Fruit fly (Drosophila melanogaster): Measurements from ENCODE around the gene CG31516.

Gene CG31516

DNA sequence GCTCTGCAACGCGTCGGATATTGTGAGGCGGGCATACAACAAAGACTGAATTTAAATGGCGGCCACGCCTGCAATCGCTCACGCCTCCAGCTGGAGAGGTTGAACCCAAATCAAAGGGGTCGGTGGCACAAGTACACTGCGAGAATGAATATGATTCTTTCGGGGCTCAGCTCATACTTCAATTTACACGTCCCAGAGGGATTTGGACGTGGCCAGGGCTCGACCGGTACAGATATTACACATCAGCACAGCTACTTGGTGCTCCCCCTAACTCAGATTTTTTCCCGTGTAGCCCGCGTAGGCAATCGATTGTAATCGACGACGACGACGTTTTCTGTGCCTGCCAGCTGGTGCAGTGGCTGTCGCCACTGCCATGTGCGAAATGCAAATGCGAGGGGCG is 5.9 kb downstream of the CG31516 start (continued):
- TF ChIP-seq CG14441 (GFP tag; IDR thresholded peaks at IDR 0.05) (peak; percentile 92), row (GFP tag; IDR thresholded peaks at IDR 0.05) (peak; percentile 84), Sry-δ (GFP tag; optimal IDR thresholded peaks at IDR 0.05) (peak; percentile 40), repo (GFP tag; optimal IDR thresholded peaks at IDR 0.05) (peak; percentile 67), CG3163 (GFP tag; optimal IDR thresholded peaks at IDR 0.05) (peak; percentile 32), CTCF (GFP tag; optimal IDR thresholded peaks at IDR 0.05) (peak; percentile 31), kni (GFP tag; optimal IDR thresholded peaks at IDR 0.05) (peak; percentile 48), Eip74EF (GFP tag; optimal IDR thresholded peaks at IDR 0.05) (peak in 1 of 2 experiments; percentile 53), Hmx (GFP tag; optimal IDR thresholded peaks at IDR 0.05) (no peak), eve (GFP tag; optimal IDR thresholded peaks at IDR 0.05) (no peak), Max (GFP tag; optimal IDR thresholded peaks at IDR 0.05) (peak; percentile 40), CG11696 (GFP tag; IDR thresholded peaks at IDR 0.05) (peak; percentile 61), CG15601 (tag; optimal IDR thresholded peaks at IDR 0.05) (peak; percentile 29), CG10543 (GFP tag; optimal IDR thresholded peaks at IDR 0.05) (peak; percentile 36), CG5245 (GFP tag; optimal IDR thresholded peaks at IDR 0.05) (peak; percentile 82), Lim3 (GFP tag; IDR thresholded peaks at IDR 0.05) (peak; percentile 53; the same call in 1 of the 2 replicates), CG7928 (GFP tag; optimal IDR thresholded peaks at IDR 0.05) (peak; percentile 15), CG8290 (GFP tag; optimal IDR thresholded peaks at IDR 0.05) (no peak), CG8290 (tag; optimal IDR thresholded peaks at IDR 0.05) (peak in 1 of 2 experiments; percentile 95), CG12391 (tag; optimal IDR thresholded peaks at IDR 0.05) (no peak), CG9932 (GFP tag; IDR thresholded peaks at IDR 0.05) (peak; percentile 55; the same call in 1 of the 2 replicates), knrl (GFP tag; IDR thresholded peaks at IDR 0.05; ENCODE audit: partially characterized antibody) (no peak), dm (GFP tag; optimal IDR thresholded peaks at IDR 0.05) (peak; percentile 62), CG10147 (GFP tag; optimal IDR thresholded peaks at IDR 0.05) (no peak), CG6765 (GFP tag; optimal IDR thresholded peaks at IDR 0.05) (no peak), CG15696 (tag; optimal IDR thresholded peaks at IDR 0.05) (no peak), fru (optimal IDR thresholded peaks at IDR 0.05) (no peak), CG13123 (GFP tag; optimal IDR thresholded peaks at IDR 0.05) (peak; percentile 26), H2.0 (GFP tag; IDR thresholded peaks at IDR 0.05) (peak; percentile 85), CG10565 (GFP tag; optimal IDR thresholded peaks at IDR 0.05) (no peak), D19B (GFP tag; optimal IDR thresholded peaks at IDR 0.05) (no peak), bcd (GFP tag; optimal IDR thresholded peaks at IDR 0.05) (peak; percentile 76), CG12071 (GFP tag; optimal IDR thresholded peaks at IDR 0.05) (peak; percentile 76), wdn (GFP tag; IDR thresholded peaks at IDR 0.05) (peak; percentile 69), hb (GFP tag; IDR thresholded peaks at IDR 0.05; ENCODE audit: partially characterized antibody) (no peak), sima (GFP tag; optimal IDR thresholded peaks at IDR 0.05) (no peak), E2f2 (GFP tag; IDR thresholded peaks at IDR 0.05) (peak; percentile 52), amos (GFP tag; IDR thresholded peaks at IDR 0.05; ENCODE audit: partially characterized antibody) (no peak), slp2 (GFP tag; optimal IDR thresholded peaks at IDR 0.05) (peak; percentile 77), CG31388 (GFP tag; optimal IDR thresholded peaks at IDR 0.05) (peak; percentile 40), CG15269 (tag; optimal IDR thresholded peaks at IDR 0.05) (peak; percentile 84), CG2889 (GFP tag; IDR thresholded peaks at IDR 0.05) (peak; percentile 63; the same call in 1 of the 3 replicates), CG10321 (GFP tag; IDR thresholded peaks at IDR 0.05) (peak; percentile 66), ind (GFP tag; optimal IDR thresholded peaks at IDR 0.05) (peak; percentile 88), CG8388 (GFP tag; optimal IDR thresholded peaks at IDR 0.05) (peak; percentile 62), CG10654 (GFP tag; optimal IDR thresholded peaks at IDR 0.05) (peak; percentile 74), CG2116 (GFP tag; optimal IDR thresholded peaks at IDR 0.05) (no peak), CG3407 (GFP tag; optimal IDR thresholded peaks at IDR 0.05) (peak; percentile 69), stwl (tag; optimal IDR thresholded peaks at IDR 0.05) (no peak), salm (tag; optimal IDR thresholded peaks at IDR 0.05) (peak; percentile 60), CG5953 (GFP tag; IDR thresholded peaks at IDR 0.05) (peak; percentile 88), Antp (GFP tag; optimal IDR thresholded peaks at IDR 0.05) (peak; percentile 89), br (optimal IDR thresholded peaks at IDR 0.05) (no peak)
